Fruit fly (Drosophila melanogaster): Measurements from ENCODE around the gene Vti1b.

dm6 chr3R:18365978-18366643 lies 30.7 kb upstream of the Vti1b start, which contains the start of the genes WRNexo and Nup43:
- TF ChIP-seq CG8159 (tag; optimal IDR thresholded peaks at IDR 0.05) (peak; percentile 45), EcR (GFP tag; optimal IDR thresholded peaks at IDR 0.05) (no peak), CG13204 (GFP tag; optimal IDR thresholded peaks at IDR 0.05) (no peak), CG12605 (GFP tag; IDR thresholded peaks at IDR 0.05) (no peak), CG17806 (tag; optimal IDR thresholded peaks at IDR 0.05) (peak; percentile 20), CG9948 (tag; optimal IDR thresholded peaks at IDR 0.05) (no peak), CG10348 (GFP tag; IDR thresholded peaks at IDR 0.05) (no peak), Pif1B (GFP tag; optimal IDR thresholded peaks at IDR 0.05) (no peak), Pif1A (GFP tag; optimal IDR thresholded peaks at IDR 0.05) (no peak), CG4496 (GFP tag; IDR thresholded peaks at IDR 0.05) (no peak), Snoo (tag; optimal IDR thresholded peaks at IDR 0.05) (no peak), rn (GFP tag; IDR thresholded peaks at IDR 0.05) (no peak)
